Worm (Caenorhabditis elegans): ENCODE results near the gene daf-4.

- no peak for TF ChIP-seq him-1 (tag; optimal IDR thresholded peaks at IDR 0.05)
- TF ChIP-seq dao-5 (tag; optimal IDR thresholded peaks at IDR 0.05): no peak
- TF ChIP-seq W03F9.2 (tag; optimal IDR thresholded peaks at IDR 0.05): no peak
These were observed 49.3 kb downstream of the daf-4 start for ce11 chrIII:5674196-5674595.
